Worm (Caenorhabditis elegans) whole organism, young adult: ENCODE data around the gene cyk-3.

Experiments used
- D2030.7 ChIP-seq: fragments of 200-800 bp; sonication (Bioruptor generic); IDR thresholded peaks from 2 replicates; pipeline ENCODE4 v1.3.6; 2022; ENCODE audit warnings: missing genetic modification reagents, missing genetic modification characterization, missing compliant biosample characterization
- F39B2.1 ChIP-seq: fragments of 200-800 bp; sonication (Bioruptor generic); IDR thresholded peaks from 2 replicates; pipeline ENCODE4 v1.3.6; 2022; ENCODE audit warnings: missing genetic modification reagents, missing genetic modification characterization, missing compliant biosample characterization
- F57C9.4 ChIP-seq: sonication (generic microtip); optimal IDR thresholded peaks from 2 replicates; lab custom pipeline; 2017; ENCODE audit warnings: mild to moderate bottlenecking, missing genetic modification characterization, missing compliant biosample characterization
- ama-1 ChIP-seq, 3 experiments: fragments of 150-350 bp in 1 of 3; sonication (generic microtip) in 2 of 3; optimal IDR thresholded peaks; 2 replicates each; lab custom pipeline; 2014 to 2018; ENCODE audit warnings: missing biosample characterization in 2 of 3, missing genetic modification characterization in 2 of 3, missing genetic modification reagents in 2 of 3
- bed-2 ChIP-seq: fragments of 200-800 bp; sonication (Bioruptor generic); IDR thresholded peaks from 2 replicates; pipeline ENCODE4 v1.3.6; 2022; ENCODE audit warnings: missing genetic modification reagents, missing genetic modification characterization, missing compliant biosample characterization
- efl-1 ChIP-seq: fragments of 150-350 bp; optimal IDR thresholded peaks from 2 replicates; lab custom pipeline; 2014; ENCODE audit warnings: missing biosample characterization, missing genetic modification reagents, missing genetic modification characterization
- gei-17 ChIP-seq: fragments of 200-800 bp; sonication (Bioruptor generic); optimal IDR thresholded peaks from 2 replicates; lab custom pipeline; 2018; ENCODE audit warnings: mild to moderate bottlenecking, missing genetic modification characterization, missing compliant biosample characterization
- lin-40 ChIP-seq: sonication (generic microtip); optimal IDR thresholded peaks from 2 replicates; lab custom pipeline; 2016; ENCODE audit warnings: missing genetic modification characterization, mild to moderate bottlenecking, missing compliant biosample characterization, missing genotype, missing genetic modification reagents
- somi-1 ChIP-seq: fragments of 200-800 bp; sonication (Bioruptor generic); optimal IDR thresholded peaks from 2 replicates; lab custom pipeline; 2018; ENCODE audit warnings: mild to moderate bottlenecking, missing genetic modification characterization, missing compliant biosample characterization
- sptf-2 ChIP-seq: fragments of 200-800 bp; sonication (Bioruptor generic); optimal IDR thresholded peaks from 2 replicates; lab custom pipeline; 2018; ENCODE audit warnings: mild to moderate bottlenecking, missing genetic modification characterization, missing compliant biosample characterization
- tbx-9 ChIP-seq: sonication (generic microtip); optimal IDR thresholded peaks from 2 replicates; lab custom pipeline; 2016; ENCODE audit warnings: borderline replicate concordance, missing genetic modification characterization, inconsistent platforms, missing compliant biosample characterization

DNA sequence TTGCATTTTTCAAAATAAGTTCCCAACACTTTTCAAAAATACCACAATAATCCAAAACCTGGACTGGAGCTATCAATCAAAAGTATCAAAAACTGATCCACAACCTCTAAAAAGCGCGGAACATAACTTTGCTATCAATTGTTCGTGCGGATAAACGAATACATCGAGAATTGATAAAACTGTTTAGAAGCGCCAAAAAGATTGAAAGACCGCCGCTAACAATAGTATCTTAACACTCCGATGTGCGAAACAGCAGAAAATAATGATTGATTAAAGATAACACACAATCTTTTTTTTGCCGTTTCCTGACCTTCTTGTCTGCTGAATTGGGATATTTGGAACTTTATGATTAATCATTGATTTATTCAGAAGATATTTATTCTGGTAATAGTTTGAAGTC, 8.5 kb downstream of the cyk-3 start, which contains the start of gene tbx-7:
- TF ChIP-seq lin-40 (tag; lab: Kevin White, UChicago), result no peak
- no peak for TF ChIP-seq F57C9.4 (tag; lab: Kevin White, UChicago)
- no peak for TF ChIP-seq sptf-2 (GFP tag; lab: Kevin White, UChicago)
- no peak for TF ChIP-seq bed-2
- no peak for TF ChIP-seq somi-1 (GFP tag; lab: Kevin White, UChicago)
- TF ChIP-seq gei-17 (GFP tag; lab: Kevin White, UChicago), result no peak
- no peak for TF ChIP-seq tbx-9 (tag; lab: Kevin White, UChicago)
- no peak for TF ChIP-seq F39B2.1 (GFP tag; lab: Robert Waterston, UW)
- no peak for TF ChIP-seq efl-1 (GFP tag; lab: Kevin White, UChicago)
- TF ChIP-seq D2030.7 (GFP tag; lab: Robert Waterston, UW), result no peak
- no peak for TF ChIP-seq ama-1 (optimal IDR thresholded peaks at IDR 0.05; lab: Kevin White, UChicago)
- no peak for TF ChIP-seq ama-1 (GFP tag; optimal IDR thresholded peaks at IDR 0.05; lab: Kevin White, UChicago)
